Fruit fly (Drosophila melanogaster) whole organism, embryonic: ENCODE results near the gene mRpL46.

Source experiments
- Aef1 ChIP-seq: fragments of 200-800 bp; sonication (Bioruptor generic); IDR thresholded peaks from 3 replicates; pipeline ENCODE4 v1.3.6; 2022; ENCODE audit warnings: missing biosample characterization, missing genetic modification characterization
- Awh ChIP-seq: fragments of 200-800 bp; sonication (Bioruptor generic); IDR thresholded peaks from 2 replicates; pipeline ENCODE4, ENCODE4 v1.3.6; 2022; ENCODE audit warnings: missing biosample characterization, missing genetic modification characterization
- CG10147 ChIP-seq: fragments of 200-800 bp; sonication (Bioruptor generic); optimal IDR thresholded peaks from 2 replicates; lab custom pipeline; 2019; ENCODE audit warnings: missing biosample characterization, mild to moderate bottlenecking, missing genetic modification characterization, moderate library complexity
- CG10462 ChIP-seq: fragments of 200-800 bp; sonication (Bioruptor generic); optimal IDR thresholded peaks from 2 replicates; lab custom pipeline; 2016; ENCODE audit warnings: missing biosample characterization, missing genetic modification characterization
- CG12155 ChIP-seq: fragments of 200-800 bp; sonication (Bioruptor generic); optimal IDR thresholded peaks from 3 replicates; lab custom pipeline; 2016; ENCODE audit warnings: missing biosample characterization, missing genetic modification characterization
- CG12391 ChIP-seq: fragments of 200-800 bp; sonication (Bioruptor generic); optimal IDR thresholded peaks from 3 replicates; lab custom pipeline; 2018; ENCODE audit warnings: missing biosample characterization, mild to moderate bottlenecking, missing genetic modification characterization, moderate library complexity
- CG13287 ChIP-seq: fragments of 200-800 bp; sonication (Bioruptor generic); IDR thresholded peaks from 2 replicates; pipeline ENCODE4 v1.3.6; 2022; ENCODE audit warnings: missing biosample characterization, missing genetic modification characterization; ENCODE audit not compliant: partially characterized antibody
- CG14667 ChIP-seq: fragments of 200-800 bp; sonication (Bioruptor generic); IDR thresholded peaks from 2 replicates; pipeline ENCODE4 v1.3.6; 2022; ENCODE audit warnings: missing biosample characterization, missing genetic modification characterization
- CG14860 ChIP-seq: fragments of 200-800 bp; sonication (Bioruptor generic); IDR thresholded peaks from 3 replicates; pipeline ENCODE4 v1.3.6; 2022; ENCODE audit warnings: missing biosample characterization, missing genetic modification characterization; ENCODE audit not compliant: partially characterized antibody
- CG1602 ChIP-seq: fragments of 200-800 bp; sonication (Bioruptor generic); optimal IDR thresholded peaks from 3 replicates; lab custom pipeline; 2016; ENCODE audit warnings: missing biosample characterization, missing genetic modification characterization
- CG17186 ChIP-seq: fragments of 200-800 bp; sonication (Bioruptor generic); optimal IDR thresholded peaks from 3 replicates; lab custom pipeline; 2017; ENCODE audit warnings: missing biosample characterization, missing genetic modification reagents, missing genetic modification characterization
- CG17612 ChIP-seq: fragments of 200-800 bp; sonication (Bioruptor generic); IDR thresholded peaks from 2 replicates; pipeline ENCODE4 v1.3.6; 2022; ENCODE audit warnings: missing biosample characterization, missing genetic modification characterization
- CG17912 ChIP-seq: fragments of 200-800 bp; sonication (Bioruptor generic); optimal IDR thresholded peaks from 2 replicates; lab custom pipeline; 2018; ENCODE audit warnings: missing biosample characterization, mild to moderate bottlenecking, missing genetic modification characterization
- CG2678 ChIP-seq: fragments of 200-800 bp; sonication (Bioruptor generic); optimal IDR thresholded peaks from 3 replicates; lab custom pipeline; 2019; ENCODE audit warnings: missing biosample characterization, mild to moderate bottlenecking, missing genetic modification characterization, moderate library complexity
- CG30020 ChIP-seq: fragments of 200-800 bp; optimal IDR thresholded peaks from 2 replicates; lab custom pipeline; 2019; ENCODE audit warnings: missing biosample characterization, mild to moderate bottlenecking, missing genetic modification characterization, moderate library complexity
- CG3847 ChIP-seq: fragments of 200-800 bp; sonication (Bioruptor generic); IDR thresholded peaks from 2 replicates; pipeline ENCODE4 v1.3.6; 2022; ENCODE audit warnings: missing biosample characterization, missing genetic modification characterization
- CG4404 ChIP-seq: fragments of 200-800 bp; sonication (Bioruptor generic); IDR thresholded peaks from 2 replicates; pipeline ENCODE4 v1.3.6; 2022; ENCODE audit warnings: missing biosample characterization, missing genetic modification characterization
- CG4707 ChIP-seq: fragments of 200-800 bp; sonication (Bioruptor generic); optimal IDR thresholded peaks from 2 replicates; lab custom pipeline; 2018; ENCODE audit warnings: missing biosample characterization, mild to moderate bottlenecking, missing genetic modification characterization, moderate library complexity
- CG4854 ChIP-seq: fragments of 200-800 bp; sonication (Bioruptor generic); optimal IDR thresholded peaks from 2 replicates; lab custom pipeline; 2016; ENCODE audit warnings: missing biosample characterization, missing genetic modification characterization, inconsistent platforms
- CG6854 ChIP-seq: fragments of 200-800 bp; sonication (Bioruptor generic); optimal IDR thresholded peaks from 3 replicates; lab custom pipeline; 2017; ENCODE audit warnings: missing biosample characterization, mild to moderate bottlenecking, missing genetic modification characterization
- CG8359 ChIP-seq: fragments of 200-800 bp; sonication (Bioruptor generic); optimal IDR thresholded peaks from 2 replicates; lab custom pipeline; 2017; ENCODE audit warnings: missing biosample characterization, mild to moderate bottlenecking, missing genetic modification characterization, borderline replicate concordance
- CHES-1-like ChIP-seq: fragments of 200-800 bp; sonication (Bioruptor generic); optimal IDR thresholded peaks from 2 replicates; lab custom pipeline; 2016; ENCODE audit warnings: missing biosample characterization, missing genetic modification characterization
- D19A ChIP-seq: fragments of 200-800 bp; optimal IDR thresholded peaks from 3 replicates; lab custom pipeline; 2019; ENCODE audit warnings: missing biosample characterization, mild to moderate bottlenecking, missing genetic modification characterization, moderate library complexity
- Dp ChIP-seq: fragments of 200-800 bp; sonication (Bioruptor generic); optimal IDR thresholded peaks from 2 replicates; lab custom pipeline; 2018; ENCODE audit warnings: missing biosample characterization, mild to moderate bottlenecking, missing genetic modification characterization, moderate library complexity
- Hey ChIP-seq: fragments of 200-800 bp; sonication (Bioruptor generic); optimal IDR thresholded peaks from 3 replicates; lab custom pipeline; 2018; ENCODE audit warnings: missing biosample characterization, mild to moderate bottlenecking, missing genetic modification characterization
- Hr3 ChIP-seq: fragments of 200-800 bp; sonication (Bioruptor generic); optimal IDR thresholded peaks from 3 replicates; lab custom pipeline; 2016; ENCODE audit warnings: missing biosample characterization, missing genetic modification characterization
- MBD-R2 ChIP-seq: fragments of 200-800 bp; sonication (Bioruptor generic); IDR thresholded peaks from 2 replicates; pipeline ENCODE4 v1.3.6; 2022; ENCODE audit warnings: missing biosample characterization, missing genetic modification characterization
- Optix ChIP-seq: fragments of 200-800 bp; sonication (Bioruptor generic); IDR thresholded peaks from 3 replicates; pipeline ENCODE4 v1.3.6; 2022; ENCODE audit warnings: missing biosample characterization, missing genetic modification characterization
- Side ChIP-seq: fragments of 200-800 bp; sonication (Bioruptor generic); optimal IDR thresholded peaks from 2 replicates; lab custom pipeline; 2016; ENCODE audit warnings: missing biosample characterization, missing genetic modification characterization
- Sin3A ChIP-seq: fragments of >200 bp; optimal IDR thresholded peaks from 2 replicates; lab custom pipeline; 2018
- Sry-β ChIP-seq: fragments of 200-800 bp; sonication (Bioruptor generic); optimal IDR thresholded peaks from 2 replicates; lab custom pipeline; 2018; ENCODE audit warnings: missing biosample characterization, mild to moderate bottlenecking, missing genetic modification characterization, moderate library complexity
- Xbp1 ChIP-seq: fragments of 200-800 bp; sonication (Bioruptor generic); optimal IDR thresholded peaks from 3 replicates; lab custom pipeline; 2016; ENCODE audit warnings: missing biosample characterization, mild to moderate bottlenecking, missing genetic modification characterization
- amos ChIP-seq: fragments of 200-800 bp; sonication (Bioruptor generic); IDR thresholded peaks from 2 replicates; pipeline ENCODE4 v1.3.6; 2022; ENCODE audit warnings: missing biosample characterization, missing genetic modification characterization; ENCODE audit not compliant: partially characterized antibody
- az2 ChIP-seq: fragments of 200-800 bp; sonication (Bioruptor generic); optimal IDR thresholded peaks from 3 replicates; lab custom pipeline; 2016; ENCODE audit warnings: missing biosample characterization, missing genetic modification characterization
- cad ChIP-seq: fragments of >200 bp; optimal IDR thresholded peaks from 2 replicates; lab custom pipeline; 2017; ENCODE audit warnings: missing biosample characterization, missing genetic modification characterization
- dpn ChIP-seq, 2 experiments: fragments of 200-800 bp; sonication (Bioruptor generic); optimal IDR thresholded peaks; 3 replicates each; lab custom pipeline; 2016; ENCODE audit warnings: missing biosample characterization in 2 of 2, missing genetic modification characterization in 2 of 2
- exex ChIP-seq: fragments of 200-800 bp; sonication (Bioruptor generic); optimal IDR thresholded peaks from 4 replicates; lab custom pipeline; 2018; ENCODE audit warnings: missing biosample characterization, mild to moderate bottlenecking, missing genetic modification characterization, moderate library complexity
- eyg ChIP-seq: fragments of 200-800 bp; sonication (Bioruptor generic); optimal IDR thresholded peaks from 3 replicates; lab custom pipeline; 2016; ENCODE audit warnings: missing biosample characterization, missing genetic modification characterization
- fd102C ChIP-seq: fragments of 200-800 bp; sonication (Bioruptor generic); optimal IDR thresholded peaks from 2 replicates; lab custom pipeline; 2018; ENCODE audit warnings: missing biosample characterization, mild to moderate bottlenecking, missing genetic modification characterization, moderate library complexity
- gsb ChIP-seq: fragments of 200-800 bp; sonication (Bioruptor generic); IDR thresholded peaks from 2 replicates; pipeline ENCODE4 v1.3.6; 2022; ENCODE audit warnings: missing biosample characterization, missing genetic modification characterization
- inv ChIP-seq: fragments of 200-800 bp; sonication (Bioruptor generic); IDR thresholded peaks from 2 replicates; pipeline ENCODE4 v1.3.6; 2022; ENCODE audit warnings: missing biosample characterization, missing genetic modification characterization; ENCODE audit not compliant: partially characterized antibody
- mld ChIP-seq: fragments of 200-800 bp; sonication (Bioruptor generic); IDR thresholded peaks from 3 replicates; pipeline ENCODE4 v1.3.6; 2022; ENCODE audit warnings: missing biosample characterization, missing genetic modification characterization; ENCODE audit not compliant: partially characterized antibody
- psq ChIP-seq: fragments of 200-800 bp; sonication (Bioruptor generic); optimal IDR thresholded peaks from 2 replicates; lab custom pipeline; 2017; ENCODE audit warnings: missing biosample characterization, missing genetic modification characterization
- salm ChIP-seq: fragments of 200-800 bp; sonication (Bioruptor generic); optimal IDR thresholded peaks from 2 replicates; lab custom pipeline; 2018; ENCODE audit warnings: missing biosample characterization, mild to moderate bottlenecking, missing genetic modification characterization
- scrt ChIP-seq: fragments of 200-800 bp; sonication (Bioruptor generic); optimal IDR thresholded peaks from 2 replicates; lab custom pipeline; 2018; ENCODE audit warnings: missing biosample characterization, mild to moderate bottlenecking, missing genetic modification characterization, moderate library complexity
- sens ChIP-seq: fragments of 200-800 bp; sonication (Bioruptor generic); peaks from one replicate; lab custom pipeline; 2016; ENCODE audit warnings: missing biosample characterization, missing genetic modification characterization
- sr ChIP-seq: fragments of 200-800 bp; sonication (Bioruptor generic); IDR thresholded peaks from 3 replicates; pipeline ENCODE4 v1.3.6; 2022; ENCODE audit warnings: missing biosample characterization, missing genetic modification characterization
- ssp ChIP-seq: fragments of 200-800 bp; sonication (Bioruptor generic); IDR thresholded peaks from 2 replicates; pipeline ENCODE4 v1.3.6; 2022; ENCODE audit warnings: missing biosample characterization, missing genetic modification characterization
- stc ChIP-seq: fragments of 200-800 bp; sonication (Bioruptor generic); IDR thresholded peaks from 2 replicates; pipeline ENCODE4 v1.3.6; 2022; ENCODE audit warnings: missing biosample characterization, missing genetic modification characterization
- tna ChIP-seq: fragments of 200-800 bp; sonication (Bioruptor generic); IDR thresholded peaks from 2 replicates; pipeline ENCODE4 v1.3.6; 2022; ENCODE audit warnings: missing biosample characterization, missing genetic modification characterization; ENCODE audit not compliant: partially characterized antibody

mRpL46 gene

dm6 chr3L:1802802-1803201, 25.6 kb downstream of the mRpL46 start, which contains the start of the genes JTBR and CG42676 (continued):
- TF ChIP-seq Sin3A (peak; percentile 72), Side (peak; percentile 52), CHES-1-like (GFP tag; lab: Kevin White, UChicago) (peak; percentile 53), psq (peak; percentile 99), Dp (peak; percentile 27), MBD-R2 (GFP tag; lab: Robert Waterston, UW) (peak; percentile 82; the same call in 1 of the 2 replicates), dpn (GFP tag; optimal IDR thresholded peaks at IDR 0.05; lab: Kevin White, UChicago) (peak in 1 of 2 experiments; percentile 30), exex (tag; lab: Kevin White, UChicago) (peak; percentile 36), CG4404 (GFP tag; lab: Robert Waterston, UW) (no peak), CG13287 (GFP tag; lab: Robert Waterston, UW) (peak; percentile 73), CG12391 (peak; percentile 67), salm (tag; lab: Kevin White, UChicago) (no peak), CG30020 (tag; lab: Kevin White, UChicago) (peak; percentile 25)
- TF ChIP-seq, all 482 proteins: peak for 79

DNA sequence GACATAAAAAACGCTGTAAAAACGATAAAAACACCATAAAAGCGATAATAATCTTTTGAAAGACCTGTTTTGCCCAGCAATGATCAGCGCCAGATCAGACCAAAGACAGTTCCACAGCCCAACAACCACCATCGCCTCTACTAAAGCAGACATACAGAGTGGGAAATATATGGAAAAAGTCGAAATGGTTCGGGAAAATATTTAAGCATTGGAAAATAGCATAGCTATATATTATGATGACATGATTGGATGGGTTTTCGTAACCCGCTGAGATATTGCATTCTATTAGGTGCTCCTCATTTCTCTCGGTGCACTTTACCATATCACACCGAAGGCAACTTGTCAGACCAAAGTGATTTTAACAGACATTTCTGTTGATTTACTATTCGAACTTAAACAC, 31.4 kb downstream of the mRpL46 start:
- TF ChIP-seq gsb (peak; percentile 93), CG4854 (GFP tag; lab: Kevin White, UChicago) (peak; percentile 81), CG17612 (GFP tag; lab: Robert Waterston, UW) (peak; percentile 80), CG2678 (tag; lab: Kevin White, UChicago) (peak; percentile 92), CG17912 (GFP tag; lab: Kevin White, UChicago) (no peak), cad (GFP tag; lab: Kevin White, UChicago) (no peak), scrt (GFP tag; lab: Kevin White, UChicago) (no peak), fd102C (GFP tag; lab: Kevin White, UChicago) (peak; percentile 33), Hr3 (GFP tag; lab: Kevin White, UChicago) (peak; percentile 81), mld (no peak), CG17186 (GFP tag; lab: Kevin White, UChicago) (peak; percentile 35), eyg (GFP tag; lab: Kevin White, UChicago) (peak; percentile 84), MBD-R2 (GFP tag; lab: Robert Waterston, UW) (peak; percentile 78; the same call in 1 of the 2 replicates), Dp (no peak), CG1602 (GFP tag; lab: Kevin White, UChicago) (peak; percentile 73), CG14860 (GFP tag; lab: Robert Waterston, UW) (no peak), sens (GFP tag; lab: Kevin White, UChicago) (peak; percentile 98), Awh (GFP tag; lab: Robert Waterston, UW) (peak; percentile 92), D19A (tag; lab: Kevin White, UChicago) (no peak), CG8359 (no peak), Hey (no peak), az2 (peak; percentile 84), CG10147 (GFP tag; lab: Kevin White, UChicago) (peak; percentile 71), CG4707 (GFP tag; lab: Kevin White, UChicago) (peak; percentile 63), CG6854 (peak; percentile 73), inv (GFP tag; lab: Robert Waterston, UW) (no peak), CG12155 (GFP tag; lab: Kevin White, UChicago) (peak; percentile 78), CG3847 (GFP tag; lab: Robert Waterston, UW) (peak; percentile 86), tna (GFP tag; lab: Robert Waterston, UW) (no peak), Optix (peak; percentile 91), stc (GFP tag; lab: Robert Waterston, UW) (peak; percentile 87), sr (GFP tag; lab: Robert Waterston, UW) (peak; percentile 82), Sry-β (no peak), CG10462 (GFP tag; lab: Kevin White, UChicago) (peak; percentile 75), Xbp1 (GFP tag; lab: Kevin White, UChicago) (peak; percentile 91), CG14667 (GFP tag; lab: Robert Waterston, UW) (peak; percentile 88), ssp (peak; percentile 82), amos (GFP tag; lab: Robert Waterston, UW) (no peak), Aef1 (peak; percentile 92)
